Fruit fly (Drosophila melanogaster) whole organism, prepupa: Measurements from ENCODE around the gene stwl.
A peak's percentile ranks its signal among the peaks of the same experiment; 100 is the strongest.

Source experiments
- Blimp-1 ChIP-seq: fragments of 200-800 bp; sonication (Bioruptor generic); optimal IDR thresholded peaks from 3 replicates; lab custom pipeline; 2017; ENCODE audit warnings: missing biosample characterization, missing genetic modification characterization, mild to moderate bottlenecking, moderate library complexity, missing genetic modification reagents
- CG10631 ChIP-seq: fragments of 200-800 bp; sonication (Bioruptor generic); optimal IDR thresholded peaks from 2 replicates; lab custom pipeline; 2016; ENCODE audit warnings: missing biosample characterization, missing genetic modification characterization
- CG11294 ChIP-seq: fragments of 200-800 bp; sonication (Bioruptor generic); IDR thresholded peaks from 2 replicates; pipeline ENCODE4 v1.3.6; 2022; ENCODE audit warnings: missing biosample characterization, missing genetic modification characterization
- CG11902 ChIP-seq: fragments of 200-800 bp; sonication (Bioruptor generic); optimal IDR thresholded peaks from 3 replicates; lab custom pipeline; 2016; ENCODE audit warnings: missing biosample characterization, missing genetic modification characterization
- CG15336 ChIP-seq: fragments of 200-800 bp; sonication (Bioruptor generic); IDR thresholded peaks from 2 replicates; pipeline ENCODE4 v1.3.6; 2022; ENCODE audit warnings: missing biosample characterization, missing genetic modification characterization
- CG16779 ChIP-seq: fragments of 200-800 bp; sonication (Bioruptor generic); optimal IDR thresholded peaks from 3 replicates; lab custom pipeline; 2017; ENCODE audit warnings: missing biosample characterization, mild to moderate bottlenecking, missing genetic modification characterization
- CG3032 ChIP-seq: fragments of 200-800 bp; optimal IDR thresholded peaks from 2 replicates; lab custom pipeline; 2019; ENCODE audit warnings: missing biosample characterization, mild to moderate bottlenecking, missing genetic modification characterization, moderate library complexity
- CG32006 ChIP-seq: fragments of 200-800 bp; sonication (Bioruptor generic); optimal IDR thresholded peaks from 3 replicates; lab custom pipeline; 2017; ENCODE audit warnings: missing biosample characterization, mild to moderate bottlenecking, missing genetic modification characterization
- CG34406 ChIP-seq: fragments of 200-800 bp; sonication (Bioruptor generic); optimal IDR thresholded peaks from 3 replicates; lab custom pipeline; 2016; ENCODE audit warnings: missing biosample characterization, missing genetic modification characterization
- CG4318 ChIP-seq: fragments of 200-800 bp; sonication (Bioruptor generic); optimal IDR thresholded peaks from 3 replicates; lab custom pipeline; 2017; ENCODE audit warnings: missing biosample characterization, mild to moderate bottlenecking, missing genetic modification characterization
- CG6276 ChIP-seq: fragments of 200-800 bp; sonication (Bioruptor generic); optimal IDR thresholded peaks from 2 replicates; lab custom pipeline; 2017; ENCODE audit warnings: missing biosample characterization, mild to moderate bottlenecking, missing genetic modification characterization
- CG6792 ChIP-seq: fragments of 200-800 bp; sonication (Bioruptor generic); optimal IDR thresholded peaks from 3 replicates; lab custom pipeline; 2016; ENCODE audit warnings: missing biosample characterization, missing genetic modification characterization
- CG6808 ChIP-seq: fragments of 200-800 bp; sonication (Bioruptor generic); optimal IDR thresholded peaks from 3 replicates; lab custom pipeline; 2017; ENCODE audit warnings: missing biosample characterization, missing genetic modification characterization, mild to moderate bottlenecking, moderate library complexity, missing genetic modification reagents
- CG6854 ChIP-seq: fragments of 200-800 bp; sonication (Bioruptor generic); optimal IDR thresholded peaks from 2 replicates; lab custom pipeline; 2017; ENCODE audit warnings: missing biosample characterization, mild to moderate bottlenecking, missing genetic modification characterization
- CG7368 ChIP-seq: fragments of 200-800 bp; sonication (Bioruptor generic); optimal IDR thresholded peaks from 3 replicates; lab custom pipeline; 2016; ENCODE audit warnings: missing biosample characterization, missing genetic modification characterization
- CG8119 ChIP-seq: fragments of 200-800 bp; sonication (Bioruptor generic); IDR thresholded peaks from 3 replicates; pipeline ENCODE4 v1.3.6; 2022; ENCODE audit warnings: missing biosample characterization, missing genetic modification characterization
- CG8319 ChIP-seq: fragments of 200-800 bp; sonication (Bioruptor generic); optimal IDR thresholded peaks from 3 replicates; lab custom pipeline; 2016; ENCODE audit warnings: missing biosample characterization, missing genetic modification characterization
- CG8632 ChIP-seq: fragments of 200-800 bp; sonication (Bioruptor generic); optimal IDR thresholded peaks from 3 replicates; lab custom pipeline; 2016; ENCODE audit warnings: missing biosample characterization, missing genetic modification characterization
- CG9139 ChIP-seq: fragments of 200-800 bp; sonication (Bioruptor generic); optimal IDR thresholded peaks from 3 replicates; lab custom pipeline; 2017; ENCODE audit warnings: missing biosample characterization, mild to moderate bottlenecking, missing genetic modification characterization
- Eip75B ChIP-seq: fragments of 200-800 bp; sonication (Bioruptor generic); optimal IDR thresholded peaks from 3 replicates; lab custom pipeline; 2016; ENCODE audit warnings: missing biosample characterization, missing genetic modification characterization
- Eip78C ChIP-seq: fragments of 200-800 bp; sonication (Bioruptor generic); peaks from one replicate; lab custom pipeline; 2016; ENCODE audit warnings: missing biosample characterization, missing genetic modification characterization
- Eip93F ChIP-seq: fragments of 200-800 bp; sonication (Bioruptor generic); optimal IDR thresholded peaks from 2 replicates; lab custom pipeline; 2016; ENCODE audit warnings: missing biosample characterization, mild to moderate bottlenecking, missing genetic modification characterization
- Ets21C ChIP-seq: fragments of 200-800 bp; sonication (Bioruptor generic); optimal IDR thresholded peaks from 3 replicates; lab custom pipeline; 2016; ENCODE audit warnings: missing biosample characterization, missing genetic modification characterization
- Gug ChIP-seq: fragments of 200-800 bp; sonication (Bioruptor generic); IDR thresholded peaks from 2 replicates; pipeline ENCODE4 v1.3.6; 2022; ENCODE audit warnings: missing biosample characterization, missing genetic modification characterization
- Hr39 ChIP-seq: fragments of 200-800 bp; sonication (Bioruptor generic); optimal IDR thresholded peaks from 2 replicates; lab custom pipeline; 2016; ENCODE audit warnings: missing biosample characterization, missing genetic modification characterization
- Hr4 ChIP-seq: fragments of 200-800 bp; sonication (Bioruptor generic); optimal IDR thresholded peaks from 3 replicates; lab custom pipeline; 2016; ENCODE audit warnings: missing biosample characterization, missing genetic modification characterization
- Lpt ChIP-seq: fragments of 200-800 bp; sonication (Bioruptor generic); optimal IDR thresholded peaks from 3 replicates; lab custom pipeline; 2016; ENCODE audit warnings: missing biosample characterization, missing genetic modification characterization
- OdsH ChIP-seq: fragments of 200-800 bp; sonication (Bioruptor generic); optimal IDR thresholded peaks from 3 replicates; lab custom pipeline; 2016; ENCODE audit warnings: missing biosample characterization, missing genetic modification characterization
- Smox ChIP-seq: fragments of 200-800 bp; sonication (Bioruptor generic); optimal IDR thresholded peaks from 3 replicates; lab custom pipeline; 2016; ENCODE audit warnings: missing biosample characterization, missing genetic modification characterization
- Sox102F ChIP-seq: fragments of 200-800 bp; sonication (Bioruptor generic); optimal IDR thresholded peaks from 2 replicates; lab custom pipeline; 2016; ENCODE audit warnings: missing biosample characterization, mild to moderate bottlenecking, missing genetic modification characterization
- Sox14 ChIP-seq: fragments of 200-800 bp; sonication (Bioruptor generic); optimal IDR thresholded peaks from 3 replicates; lab custom pipeline; 2016; ENCODE audit warnings: missing biosample characterization, missing genetic modification characterization
- Sox15 ChIP-seq: fragments of 200-800 bp; sonication (Bioruptor generic); optimal IDR thresholded peaks from 3 replicates; lab custom pipeline; 2016; ENCODE audit warnings: missing biosample characterization, missing genetic modification characterization
- achi ChIP-seq: fragments of 200-800 bp; sonication (Bioruptor generic); optimal IDR thresholded peaks from 3 replicates; lab custom pipeline; 2016; ENCODE audit warnings: missing biosample characterization, missing genetic modification characterization
- cyc ChIP-seq: fragments of 200-800 bp; sonication (Bioruptor generic); optimal IDR thresholded peaks from 3 replicates; lab custom pipeline; 2016; ENCODE audit warnings: missing biosample characterization, missing genetic modification characterization
- dsx ChIP-seq: fragments of 200-800 bp; optimal IDR thresholded peaks from 3 replicates; lab custom pipeline; 2019; ENCODE audit warnings: missing biosample characterization, mild to moderate bottlenecking, missing genetic modification characterization, moderate library complexity; ENCODE audit not compliant: poor library complexity, severe bottlenecking
- esn ChIP-seq: fragments of 200-800 bp; sonication (Bioruptor generic); optimal IDR thresholded peaks from 2 replicates; lab custom pipeline; 2016; ENCODE audit warnings: missing biosample characterization, mild to moderate bottlenecking, missing genetic modification characterization, moderate library complexity
- fd59A ChIP-seq: fragments of 200-800 bp; sonication (Bioruptor generic); optimal IDR thresholded peaks from 2 replicates; lab custom pipeline; 2017; ENCODE audit warnings: missing biosample characterization, mild to moderate bottlenecking, missing genetic modification characterization, missing genetic modification reagents
- fd85E ChIP-seq: fragments of 200-800 bp; sonication (Bioruptor generic); optimal IDR thresholded peaks from 3 replicates; lab custom pipeline; 2016; ENCODE audit warnings: missing biosample characterization, missing genetic modification characterization
- fkh ChIP-seq: fragments of 200-800 bp; sonication (Bioruptor generic); optimal IDR thresholded peaks from 3 replicates; lab custom pipeline; 2017; ENCODE audit warnings: missing biosample characterization, mild to moderate bottlenecking, missing genetic modification characterization, moderate library complexity
- lz ChIP-seq: fragments of 200-800 bp; sonication (Bioruptor generic); optimal IDR thresholded peaks from 3 replicates; lab custom pipeline; 2016; ENCODE audit warnings: missing biosample characterization, missing genetic modification characterization
- pdm3 ChIP-seq: fragments of 200-800 bp; sonication (Bioruptor generic); optimal IDR thresholded peaks from 3 replicates; lab custom pipeline; 2016; ENCODE audit warnings: missing biosample characterization, missing genetic modification characterization
- salr ChIP-seq, 2 experiments: fragments of 200-800 bp; sonication (Bioruptor generic); optimal IDR thresholded peaks; 3 replicates each; lab custom pipeline; 2016 to 2018; ENCODE audit warnings: missing biosample characterization in 2 of 2, missing genetic modification characterization in 2 of 2, mild to moderate bottlenecking in 1 of 2
- spab ChIP-seq: fragments of 200-800 bp; sonication (Bioruptor generic); optimal IDR thresholded peaks from 2 replicates; lab custom pipeline; 2017; ENCODE audit warnings: missing biosample characterization, mild to moderate bottlenecking, missing genetic modification characterization, missing genetic modification reagents
- ss ChIP-seq, 2 experiments: fragments of 200-800 bp; sonication (Bioruptor generic); optimal IDR thresholded peaks; 2 replicates in 1 of 2; 3 replicates in 1 of 2; lab custom pipeline; 2017 to 2018; ENCODE audit warnings: mild to moderate bottlenecking in 2 of 2, missing biosample characterization in 2 of 2, missing genetic modification characterization in 2 of 2, moderate library complexity in 1 of 2
- svp ChIP-seq: fragments of 200-800 bp; sonication (Bioruptor generic); peaks from one replicate; lab custom pipeline; 2016; ENCODE audit warnings: missing biosample characterization, missing genetic modification characterization
- topi ChIP-seq: fragments of 200-800 bp; sonication (Bioruptor generic); optimal IDR thresholded peaks from 3 replicates; lab custom pipeline; 2016; ENCODE audit warnings: missing biosample characterization, missing genetic modification characterization
- vri ChIP-seq: fragments of 200-800 bp; sonication (Bioruptor generic); optimal IDR thresholded peaks from 3 replicates; lab custom pipeline; 2016; ENCODE audit warnings: missing biosample characterization, mild to moderate bottlenecking, missing genetic modification characterization

The stwl gene

DNA sequence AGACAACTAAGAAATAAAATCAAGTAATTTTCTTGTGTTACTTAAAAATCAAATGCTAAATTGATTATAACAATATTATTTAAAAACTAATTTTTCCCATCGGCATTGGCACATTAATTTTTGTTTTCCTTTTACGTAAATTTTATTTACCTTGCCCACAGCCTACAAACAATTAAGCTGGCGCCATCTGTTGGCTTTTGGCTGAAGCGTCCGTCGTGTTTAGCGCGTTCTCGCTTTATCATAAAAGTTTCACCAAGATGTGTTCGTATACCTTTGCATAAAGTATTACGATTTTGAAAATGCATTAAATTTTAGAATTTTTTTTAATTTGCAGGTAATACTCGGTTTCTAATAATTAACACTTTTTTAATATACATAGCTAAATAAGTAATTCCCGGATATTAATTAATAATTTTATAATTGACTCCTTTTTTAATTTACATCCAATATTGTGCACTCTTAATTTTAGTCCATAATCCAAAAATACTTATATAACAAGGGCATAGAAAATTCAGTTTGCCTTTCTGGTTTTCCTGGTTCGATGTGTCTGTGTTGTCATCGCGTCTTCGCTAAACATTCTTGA, 12.6 kb downstream of the stwl start (continued):
- no peak for TF ChIP-seq topi
- no peak for TF ChIP-seq Ets21C (GFP tag; lab: Kevin White, UChicago)
- no peak for TF ChIP-seq CG16779 (tag; lab: Kevin White, UChicago)
- no peak for TF ChIP-seq CG11902 (GFP tag; lab: Kevin White, UChicago)
- no peak for TF ChIP-seq CG6854
- peak; percentile 44 for TF ChIP-seq svp
- TF ChIP-seq fd59A (GFP tag; lab: Kevin White, UChicago) = no peak
- no peak for TF ChIP-seq Sox15 (GFP tag; lab: Kevin White, UChicago)
- no peak for TF ChIP-seq CG4318 (GFP tag; lab: Kevin White, UChicago)
- TF ChIP-seq CG6808 (GFP tag; lab: Kevin White, UChicago) = no peak
- TF ChIP-seq salr (GFP tag; optimal IDR thresholded peaks at IDR 0.05; lab: Kevin White, UChicago) = peak in 1 of 2 experiments; percentile 14
- TF ChIP-seq fkh = no peak
- TF ChIP-seq CG8632 (GFP tag; lab: Kevin White, UChicago) = no peak
- peak; percentile 9 for TF ChIP-seq achi (GFP tag; lab: Kevin White, UChicago)
- TF ChIP-seq CG9139 = no peak
- no peak for TF ChIP-seq Sox102F (GFP tag; lab: Kevin White, UChicago)
- no peak for TF ChIP-seq Hr39 (GFP tag; lab: Kevin White, UChicago)
- no peak for TF ChIP-seq CG6792 (GFP tag; lab: Kevin White, UChicago)
- no peak for TF ChIP-seq lz (GFP tag; lab: Kevin White, UChicago)
- peak; percentile 69 for TF ChIP-seq Eip78C
- no peak for TF ChIP-seq vri (GFP tag; lab: Kevin White, UChicago)
- no peak for TF ChIP-seq pdm3 (GFP tag; lab: Kevin White, UChicago)
- TF ChIP-seq ss (GFP tag; optimal IDR thresholded peaks at IDR 0.05; lab: Kevin White, UChicago) = peak in 1 of 2 experiments; percentile 43
- TF ChIP-seq CG3032 = peak; percentile 14
- no peak for TF ChIP-seq Sox14
- 0 out of 3 replicates have a peak, but pooled peaks have one; percentile 13 for TF ChIP-seq CG8119
- no peak for TF ChIP-seq CG6276
- TF ChIP-seq fd85E (GFP tag; lab: Kevin White, UChicago) = no peak
- peak; percentile 16 for TF ChIP-seq dsx
- no peak for TF ChIP-seq Eip75B (GFP tag; lab: Kevin White, UChicago)
- TF ChIP-seq CG15336 (GFP tag; lab: Robert Waterston, UW) = 0 out of 2 replicates have a peak, but pooled peaks have one; percentile 32
- no peak for TF ChIP-seq CG11294 (GFP tag; lab: Robert Waterston, UW)
- TF ChIP-seq Eip93F (GFP tag; lab: Kevin White, UChicago) = no peak
- no peak for TF ChIP-seq CG8319
- TF ChIP-seq cyc (GFP tag; lab: Kevin White, UChicago) = peak; percentile 7
- no peak for TF ChIP-seq esn
- TF ChIP-seq Gug (GFP tag; lab: Robert Waterston, UW) = no peak
- no peak for TF ChIP-seq spab (GFP tag; lab: Kevin White, UChicago)
- peak; percentile 10 for TF ChIP-seq Lpt (GFP tag; lab: Kevin White, UChicago)
- peak; percentile 20 for TF ChIP-seq CG10631 (GFP tag; lab: Kevin White, UChicago)
- no peak for TF ChIP-seq Smox (GFP tag; lab: Kevin White, UChicago)

dm6 chr3L:14389242-14389641, 20.5 kb downstream of the stwl start:
- TF ChIP-seq Blimp-1 (GFP tag; lab: Kevin White, UChicago) (no peak), pdm3 (GFP tag; lab: Kevin White, UChicago) (peak; percentile 13), ss (GFP tag; optimal IDR thresholded peaks at IDR 0.05; lab: Kevin White, UChicago) (no peak), CG6792 (GFP tag; lab: Kevin White, UChicago) (no peak), CG3032 (no peak), CG32006 (GFP tag; lab: Kevin White, UChicago) (peak; percentile 44), CG8119 (0 out of 3 replicates have a peak, but pooled peaks have one; percentile 25), Hr4 (GFP tag; lab: Kevin White, UChicago) (peak; percentile 44), CG34406 (GFP tag; lab: Kevin White, UChicago) (no peak), Eip78C (peak; percentile 73), Eip75B (GFP tag; lab: Kevin White, UChicago) (peak; percentile 1), OdsH (GFP tag; lab: Kevin White, UChicago) (peak; percentile 7), achi (GFP tag; lab: Kevin White, UChicago) (peak; percentile 18), CG15336 (GFP tag; lab: Robert Waterston, UW) (peak; percentile 43; the same call in 1 of the 2 replicates), CG7368 (GFP tag; lab: Kevin White, UChicago) (no peak)
- TF ChIP-seq, all 60 proteins: peak for 9
